Worm (Caenorhabditis elegans): ENCODE results near the gene peli-1.

DNA sequence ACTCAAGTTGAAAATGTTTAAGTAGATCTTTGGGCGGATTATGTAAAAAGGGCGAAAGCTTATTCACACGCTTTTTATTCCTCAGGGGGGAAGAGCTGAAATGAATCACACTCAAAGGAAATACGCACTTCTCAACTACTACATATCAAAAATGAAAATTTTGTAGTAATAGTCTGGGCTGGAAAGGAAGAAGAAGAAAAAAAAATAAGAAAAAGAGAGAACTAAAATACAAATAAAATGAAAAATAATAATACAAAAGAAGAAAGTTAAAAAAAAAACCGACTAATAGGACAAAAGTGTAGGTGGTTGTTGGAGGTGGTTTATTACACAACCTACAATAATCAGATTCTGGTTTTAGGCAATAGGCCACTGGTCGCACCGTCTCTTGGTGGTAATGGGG lies 30.5 kb downstream of the peli-1 start, which contains the start of gene K09H11.6:
- TF ChIP-seq nhr-84 (tag; optimal IDR thresholded peaks at IDR 0.05) (no peak), lin-39 (tag; optimal IDR thresholded peaks at IDR 0.05) (no peak)
